Fruit fly (Drosophila melanogaster): ENCODE measurements around the gene TfIIFalpha.

Gene TfIIFalpha

dm6 chr3R:6405674-6406565 is 25.7 kb downstream of the TfIIFalpha start, which contains the start of gene Dmtn (continued):
- TF ChIP-seq gem (tag; optimal IDR thresholded peaks at IDR 0.05) (peak; percentile 48), MTF-1 (GFP tag; optimal IDR thresholded peaks at IDR 0.05; ENCODE audit: borderline replicate concordance) (peak; percentile 63), CG2202 (tag; optimal IDR thresholded peaks at IDR 0.05) (no peak), mirr (GFP tag; optimal IDR thresholded peaks at IDR 0.05) (peak; percentile 38), CG16863 (GFP tag; optimal IDR thresholded peaks at IDR 0.05) (peak; percentile 6), CG10209 (GFP tag; optimal IDR thresholded peaks at IDR 0.05) (peak; percentile 48), jing (GFP tag; optimal IDR thresholded peaks at IDR 0.05) (no peak), ems (GFP tag; optimal IDR thresholded peaks at IDR 0.05) (peak; percentile 6), z (GFP tag; IDR thresholded peaks at IDR 0.05) (no peak), ssp (GFP tag; IDR thresholded peaks at IDR 0.05) (no peak), CG15269 (tag; optimal IDR thresholded peaks at IDR 0.05) (peak; percentile 36), p53 (GFP tag; optimal IDR thresholded peaks at IDR 0.05) (no peak), CG18599 (GFP tag; optimal IDR thresholded peaks at IDR 0.05) (no peak), CG10267 (tag; optimal IDR thresholded peaks at IDR 0.05) (peak; percentile 46), pan (optimal IDR thresholded peaks at IDR 0.05) (no peak), pan (GFP tag; optimal IDR thresholded peaks at IDR 0.05 in 1 of 2, IDR thresholded peaks at IDR 0.05 in 1 of 2) (no peak), onecut (GFP tag; IDR thresholded peaks at IDR 0.05) (peak; percentile 51), cg (GFP tag; optimal IDR thresholded peaks at IDR 0.05) (peak; percentile 62), Ssrp (tag; optimal IDR thresholded peaks at IDR 0.05) (peak; percentile 26), Deaf1 (tag; optimal IDR thresholded peaks at IDR 0.05) (peak; percentile 68), Xbp1 (GFP tag; optimal IDR thresholded peaks at IDR 0.05) (peak; percentile 13), Stat92E (GFP tag; optimal IDR thresholded peaks at IDR 0.05) (peak in 1 of 3 experiments; percentile 85), CG17568 (GFP tag; optimal IDR thresholded peaks at IDR 0.05) (peak; percentile 37), CG4730 (GFP tag; IDR thresholded peaks at IDR 0.05) (no peak), NfI (GFP tag; optimal IDR thresholded peaks at IDR 0.05) (peak; percentile 3), CG8290 (GFP tag; optimal IDR thresholded peaks at IDR 0.05) (peak; percentile 14), CG8290 (tag; optimal IDR thresholded peaks at IDR 0.05) (peak in 1 of 2 experiments; percentile 80), eve (GFP tag; optimal IDR thresholded peaks at IDR 0.05) (no peak), dmrt99B (tag; optimal IDR thresholded peaks at IDR 0.05) (peak; percentile 5), pfk (GFP tag; optimal IDR thresholded peaks at IDR 0.05) (peak; percentile 50), bab2 (GFP tag; optimal IDR thresholded peaks at IDR 0.05) (no peak), nerfin-1 (tag; optimal IDR thresholded peaks at IDR 0.05) (peak; percentile 14), CG10654 (GFP tag; optimal IDR thresholded peaks at IDR 0.05) (peak; percentile 7), Dek (tag; optimal IDR thresholded peaks at IDR 0.05) (peak; percentile 10), CG2199 (GFP tag; IDR thresholded peaks at IDR 0.05) (no peak), trem (tag; optimal IDR thresholded peaks at IDR 0.05) (peak; percentile 34), CG34224 (GFP tag; IDR thresholded peaks at IDR 0.05; ENCODE audit: partially characterized antibody) (no peak), gcm2 (GFP tag; optimal IDR thresholded peaks at IDR 0.05) (no peak), Ets97D (GFP tag; optimal IDR thresholded peaks at IDR 0.05) (peak; percentile 9), CG7745 (tag; optimal IDR thresholded peaks at IDR 0.05) (no peak), Pdp1 (GFP tag; optimal IDR thresholded peaks at IDR 0.05) (peak in 1 of 2 experiments; percentile 12), Max (GFP tag; optimal IDR thresholded peaks at IDR 0.05) (no peak), TFAM (GFP tag; optimal IDR thresholded peaks at IDR 0.05) (peak; percentile 24), lola (GFP tag; optimal IDR thresholded peaks at IDR 0.05) (peak in 1 of 3 experiments; percentile 20), Abd-B (GFP tag; optimal IDR thresholded peaks at IDR 0.05) (no peak), CG10274 (GFP tag; optimal IDR thresholded peaks at IDR 0.05) (no peak), CG14014 (GFP tag; IDR thresholded peaks at IDR 0.05) (no peak), Drgx (GFP tag; IDR thresholded peaks at IDR 0.05) (no peak)

Data from whole organism, embryonic.